Fruit fly (Drosophila melanogaster): ENCODE data around the gene CG31380.

The CG31380 gene

DNA sequence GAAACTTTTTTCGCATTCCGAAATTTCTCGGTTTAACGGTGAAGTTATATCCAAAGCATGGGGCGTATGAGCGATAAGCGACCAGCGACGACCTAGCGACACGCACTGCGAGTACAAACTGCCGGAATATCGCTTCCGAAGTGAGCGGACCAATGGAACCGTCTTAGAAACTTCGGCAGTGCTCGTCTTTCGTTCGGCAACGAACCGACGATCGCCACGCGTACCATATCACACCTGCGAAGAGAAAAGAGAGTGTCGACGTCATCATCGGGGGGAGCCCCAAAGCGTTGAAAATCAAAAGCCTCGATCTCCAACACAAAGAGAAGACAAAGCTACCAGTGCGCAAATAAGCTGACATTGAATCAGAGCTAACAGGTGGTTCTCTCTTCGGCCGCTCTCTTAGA is 48.9 kb downstream of the CG31380 start, which contains the start of gene LpR2:
Gene LpR2, minus strand, starts transcription at position 118 of the 404 bp plus-strand sequence.
- no peak for TF ChIP-seq ttk (optimal IDR thresholded peaks at IDR 0.05)

DNA sequence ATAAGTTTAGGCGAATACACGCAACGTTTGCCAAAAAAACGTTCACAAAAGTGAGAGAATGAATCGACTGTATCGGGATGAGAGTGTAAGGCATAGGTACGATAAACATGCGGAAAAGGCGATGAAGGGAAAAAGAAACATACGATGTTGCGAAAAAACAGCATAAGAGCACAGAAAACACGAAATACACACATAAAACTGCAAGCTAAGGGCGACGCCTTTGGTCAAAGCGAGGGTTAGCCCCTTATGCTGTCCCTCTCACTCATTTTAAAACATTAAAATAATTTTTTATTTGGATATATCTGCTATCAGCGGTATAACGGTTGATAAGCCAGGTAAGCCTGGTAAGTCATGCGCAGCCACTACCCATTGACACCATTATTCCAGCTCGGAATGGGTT is 49.5 kb downstream of the CG31380 start:
- no peak for TF ChIP-seq ttk (optimal IDR thresholded peaks at IDR 0.05)
- no peak for TF ChIP-seq insv (optimal IDR thresholded peaks at IDR 0.05)
- no peak for TF ChIP-seq Sin3A (optimal IDR thresholded peaks at IDR 0.05)
- TF ChIP-seq h (optimal IDR thresholded peaks at IDR 0.05), result no peak
